Fruit fly (Drosophila melanogaster) whole organism, prepupa: ENCODE results near the gene Sclp.
A peak's percentile ranks its signal among the peaks of the same experiment; 100 is the strongest.

Experiments used
- Blimp-1 ChIP-seq: fragments of 200-800 bp; sonication (Bioruptor generic); optimal IDR thresholded peaks from 3 replicates; lab custom pipeline; 2017; ENCODE audit warnings: missing biosample characterization, missing genetic modification characterization, mild to moderate bottlenecking, moderate library complexity, missing genetic modification reagents
- CG11902 ChIP-seq: fragments of 200-800 bp; sonication (Bioruptor generic); optimal IDR thresholded peaks from 3 replicates; lab custom pipeline; 2016; ENCODE audit warnings: missing biosample characterization, missing genetic modification characterization
- CG6163 ChIP-seq: fragments of 200-800 bp; sonication (Bioruptor generic); IDR thresholded peaks from 3 replicates; pipeline ENCODE4 v1.3.6; 2022; ENCODE audit warnings: missing biosample characterization, missing genetic modification characterization
- CG6276 ChIP-seq: fragments of 200-800 bp; sonication (Bioruptor generic); optimal IDR thresholded peaks from 2 replicates; lab custom pipeline; 2017; ENCODE audit warnings: missing biosample characterization, mild to moderate bottlenecking, missing genetic modification characterization
- CG6854 ChIP-seq: fragments of 200-800 bp; sonication (Bioruptor generic); optimal IDR thresholded peaks from 2 replicates; lab custom pipeline; 2017; ENCODE audit warnings: missing biosample characterization, mild to moderate bottlenecking, missing genetic modification characterization
- CG8632 ChIP-seq: fragments of 200-800 bp; sonication (Bioruptor generic); optimal IDR thresholded peaks from 3 replicates; lab custom pipeline; 2016; ENCODE audit warnings: missing biosample characterization, missing genetic modification characterization
- Hr38 ChIP-seq: sonication (Bioruptor generic); optimal IDR thresholded peaks from 2 replicates; lab custom pipeline; 2016; ENCODE audit warnings: missing biosample characterization, missing genetic modification characterization
- Hr39 ChIP-seq: fragments of 200-800 bp; sonication (Bioruptor generic); optimal IDR thresholded peaks from 2 replicates; lab custom pipeline; 2016; ENCODE audit warnings: missing biosample characterization, missing genetic modification characterization
- Hr4 ChIP-seq: fragments of 200-800 bp; sonication (Bioruptor generic); optimal IDR thresholded peaks from 3 replicates; lab custom pipeline; 2016; ENCODE audit warnings: missing biosample characterization, missing genetic modification characterization
- OdsH ChIP-seq: fragments of 200-800 bp; sonication (Bioruptor generic); optimal IDR thresholded peaks from 3 replicates; lab custom pipeline; 2016; ENCODE audit warnings: missing biosample characterization, missing genetic modification characterization
- achi ChIP-seq: fragments of 200-800 bp; sonication (Bioruptor generic); optimal IDR thresholded peaks from 3 replicates; lab custom pipeline; 2016; ENCODE audit warnings: missing biosample characterization, missing genetic modification characterization
- fkh ChIP-seq: fragments of 200-800 bp; sonication (Bioruptor generic); optimal IDR thresholded peaks from 3 replicates; lab custom pipeline; 2017; ENCODE audit warnings: missing biosample characterization, mild to moderate bottlenecking, missing genetic modification characterization, moderate library complexity

dm6 chrX:11915154-11915593 lies 9.3 kb downstream of the Sclp start:
- no peak for TF ChIP-seq Hr38 (GFP tag; lab: Kevin White, UChicago)
- TF ChIP-seq CG8632 (GFP tag; lab: Kevin White, UChicago), result peak; percentile 85
- TF ChIP-seq achi (GFP tag; lab: Kevin White, UChicago), result peak; percentile 86
- TF ChIP-seq CG6163, result peak; percentile 80
- TF ChIP-seq Hr39 (GFP tag; lab: Kevin White, UChicago), result peak; percentile 59
- TF ChIP-seq CG11902 (GFP tag; lab: Kevin White, UChicago), result peak; percentile 53
- peak; percentile 53 for TF ChIP-seq fkh (GFP tag; lab: Kevin White, UChicago)
- TF ChIP-seq CG6854 (GFP tag; lab: Kevin White, UChicago), result peak; percentile 92
- TF ChIP-seq CG6276 (GFP tag; lab: Kevin White, UChicago), result peak; percentile 94
- peak; percentile 79 for TF ChIP-seq Blimp-1 (GFP tag; lab: Kevin White, UChicago)
- peak; percentile 86 for TF ChIP-seq OdsH (GFP tag; lab: Kevin White, UChicago)
- peak; percentile 78 for TF ChIP-seq Hr4 (GFP tag; lab: Kevin White, UChicago)
